Worm (Caenorhabditis elegans): Measurements from ENCODE around the gene mtr-4.

DNA sequence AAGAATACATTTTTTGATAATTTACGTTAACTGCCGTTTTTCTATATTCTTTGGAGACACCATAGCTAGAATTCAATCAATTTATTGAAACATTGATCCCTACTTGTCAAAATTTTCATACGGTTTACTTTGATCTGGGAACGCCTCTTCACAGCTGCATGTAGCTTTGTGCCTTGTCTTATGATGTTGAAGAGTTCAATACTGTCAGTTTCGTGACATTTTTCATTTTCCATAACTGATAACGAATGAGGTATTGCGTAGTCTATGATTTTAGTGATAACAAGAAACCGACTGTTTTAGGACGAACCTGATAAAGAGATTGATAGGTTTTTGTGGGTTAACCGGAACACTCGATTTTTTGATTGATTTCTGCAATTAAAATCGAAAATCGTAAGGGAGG is 24.1 kb upstream of the mtr-4 start:
- TF ChIP-seq ceh-13 (GFP tag; optimal IDR thresholded peaks at IDR 0.05) (no peak), ets-7 (tag; optimal IDR thresholded peaks at IDR 0.05) (no peak), ama-1 (optimal IDR thresholded peaks at IDR 0.05) (no peak), hmg-4 (GFP tag; optimal IDR thresholded peaks at IDR 0.05) (no peak), hmbx-1 (tag; optimal IDR thresholded peaks at IDR 0.05) (no peak), sea-1 (GFP tag; conservative IDR thresholded peaks at IDR 0.05) (no peak), tbx-11 (GFP tag; IDR thresholded peaks at IDR 0.05) (no peak), tbx-37 (GFP tag; conservative IDR thresholded peaks at IDR 0.05) (no peak), F13C5.2 (tag; optimal IDR thresholded peaks at IDR 0.05) (no peak), flt-1 (GFP tag; IDR thresholded peaks at IDR 0.05) (no peak)
